Fruit fly (Drosophila melanogaster) whole organism, embryonic: Measurements from ENCODE around the gene Syx13.

Source experiments
- CG10543 ChIP-seq: fragments of 200-800 bp; sonication (Bioruptor generic); optimal IDR thresholded peaks from 3 replicates; lab custom pipeline; 2017; ENCODE audit warnings: missing biosample characterization, mild to moderate bottlenecking, missing genetic modification characterization, moderate library complexity
- CG10959 ChIP-seq: fragments of 200-800 bp; sonication (Bioruptor generic); IDR thresholded peaks from 2 replicates; pipeline ENCODE4 v1.3.6; 2022; ENCODE audit warnings: missing biosample characterization, missing genetic modification characterization
- CG11398 ChIP-seq: fragments of 200-800 bp; sonication (Bioruptor generic); optimal IDR thresholded peaks from 2 replicates; lab custom pipeline; 2016; ENCODE audit warnings: missing biosample characterization, missing genetic modification characterization
- CG11504 ChIP-seq: fragments of 200-800 bp; sonication (Bioruptor generic); optimal IDR thresholded peaks from 3 replicates; lab custom pipeline; 2019; ENCODE audit warnings: missing biosample characterization, mild to moderate bottlenecking, missing genetic modification characterization, moderate library complexity
- CG15269 ChIP-seq: fragments of 200-800 bp; sonication (Bioruptor generic); optimal IDR thresholded peaks from 2 replicates; lab custom pipeline; 2018; ENCODE audit warnings: missing biosample characterization, mild to moderate bottlenecking, missing genetic modification characterization, moderate library complexity
- CG17328 ChIP-seq: fragments of 200-800 bp; sonication (Bioruptor generic); IDR thresholded peaks from 2 replicates; pipeline ENCODE4 v1.3.6; 2022; ENCODE audit warnings: missing biosample characterization, missing genetic modification characterization
- CG17361 ChIP-seq: fragments of 200-800 bp; sonication (Bioruptor generic); IDR thresholded peaks from 3 replicates; pipeline ENCODE4 v1.3.6; 2022; ENCODE audit warnings: missing biosample characterization, missing genetic modification characterization
- CG18476 ChIP-seq: fragments of 200-800 bp; sonication (Bioruptor generic); optimal IDR thresholded peaks from 2 replicates; lab custom pipeline; 2016; ENCODE audit warnings: missing biosample characterization, mild to moderate bottlenecking, missing genetic modification characterization
- CG18619 ChIP-seq: fragments of 200-800 bp; sonication (Bioruptor generic); optimal IDR thresholded peaks from 3 replicates; lab custom pipeline; 2017; ENCODE audit warnings: missing biosample characterization, mild to moderate bottlenecking, missing genetic modification characterization
- CG2199 ChIP-seq: fragments of 200-800 bp; sonication (Bioruptor generic); IDR thresholded peaks from 3 replicates; pipeline ENCODE4 v1.3.6; 2022; ENCODE audit warnings: missing biosample characterization, missing genetic modification characterization
- CG2678 ChIP-seq: fragments of 200-800 bp; sonication (Bioruptor generic); optimal IDR thresholded peaks from 3 replicates; lab custom pipeline; 2019; ENCODE audit warnings: missing biosample characterization, mild to moderate bottlenecking, missing genetic modification characterization, moderate library complexity
- CG32532 ChIP-seq: fragments of 200-800 bp; sonication (Bioruptor generic); IDR thresholded peaks from 2 replicates; pipeline ENCODE4 v1.3.6; 2022; ENCODE audit warnings: missing biosample characterization, missing genetic modification characterization
- CG3281 ChIP-seq: fragments of 200-800 bp; sonication (Bioruptor generic); optimal IDR thresholded peaks from 3 replicates; lab custom pipeline; 2017; ENCODE audit warnings: missing biosample characterization, mild to moderate bottlenecking, missing genetic modification characterization
- CG4360 ChIP-seq: fragments of 200-800 bp; sonication (Bioruptor generic); IDR thresholded peaks from 2 replicates; pipeline ENCODE4 v1.3.6; 2022; ENCODE audit warnings: missing biosample characterization, missing genetic modification characterization
- CG4820 ChIP-seq: fragments of 200-800 bp; sonication (Bioruptor generic); optimal IDR thresholded peaks from 3 replicates; lab custom pipeline; 2016; ENCODE audit warnings: missing biosample characterization, missing genetic modification characterization
- CG8290 ChIP-seq, 3 experiments: fragments of 200-800 bp; sonication (Bioruptor generic); optimal IDR thresholded peaks; 2 replicates each; lab custom pipeline; 2016 to 2019; ENCODE audit warnings: missing biosample characterization in 3 of 3, missing genetic modification characterization in 3 of 3, mild to moderate bottlenecking in 2 of 3, moderate library complexity in 1 of 3
- CTCF ChIP-seq: fragments of 200-800 bp; sonication (Bioruptor generic); optimal IDR thresholded peaks from 2 replicates; lab custom pipeline; 2017; ENCODE audit warnings: missing biosample characterization, mild to moderate bottlenecking, missing genetic modification characterization, moderate library complexity
- Chrac-16 ChIP-seq: fragments of 200-800 bp; sonication (Bioruptor generic); optimal IDR thresholded peaks from 3 replicates; lab custom pipeline; 2016; ENCODE audit warnings: missing biosample characterization, missing genetic modification characterization
- CoRest ChIP-seq: fragments of 200-800 bp; sonication (Bioruptor generic); optimal IDR thresholded peaks from 3 replicates; lab custom pipeline; 2018; ENCODE audit warnings: missing biosample characterization, mild to moderate bottlenecking, missing genetic modification characterization, moderate library complexity
- D19A ChIP-seq: fragments of 200-800 bp; optimal IDR thresholded peaks from 3 replicates; lab custom pipeline; 2019; ENCODE audit warnings: missing biosample characterization, mild to moderate bottlenecking, missing genetic modification characterization, moderate library complexity
- Dll ChIP-seq: fragments of 200-800 bp; sonication (Bioruptor generic); IDR thresholded peaks from 4 replicates; pipeline ENCODE4 v1.3.6; 2022; ENCODE audit warnings: missing biosample characterization, missing genetic modification characterization; ENCODE audit not compliant: partially characterized antibody
- HmgZ ChIP-seq: fragments of 200-800 bp; sonication (Bioruptor generic); optimal IDR thresholded peaks from 2 replicates; lab custom pipeline; 2018; ENCODE audit warnings: missing biosample characterization, mild to moderate bottlenecking, missing genetic modification characterization
- Hr3 ChIP-seq: fragments of 200-800 bp; sonication (Bioruptor generic); optimal IDR thresholded peaks from 3 replicates; lab custom pipeline; 2016; ENCODE audit warnings: missing biosample characterization, missing genetic modification characterization
- NC2β ChIP-seq: fragments of 200-800 bp; sonication (Bioruptor generic); optimal IDR thresholded peaks from 2 replicates; lab custom pipeline; 2016; ENCODE audit warnings: missing biosample characterization, missing genetic modification characterization
- Nf-YB ChIP-seq: fragments of 200-800 bp; sonication (Bioruptor generic); optimal IDR thresholded peaks from 3 replicates; lab custom pipeline; 2019; ENCODE audit warnings: missing biosample characterization, mild to moderate bottlenecking, missing genetic modification characterization, moderate library complexity
- Pdp1 ChIP-seq, 2 experiments: fragments of 200-800 bp; sonication (Bioruptor generic); optimal IDR thresholded peaks; 3 replicates each; lab custom pipeline; 2016; ENCODE audit warnings: missing biosample characterization in 2 of 2, missing genetic modification characterization in 2 of 2, mild to moderate bottlenecking in 1 of 2, moderate library complexity in 1 of 2
- Sox100B ChIP-seq: fragments of 200-800 bp; sonication (Bioruptor generic); optimal IDR thresholded peaks from 3 replicates; lab custom pipeline; 2018; ENCODE audit warnings: missing biosample characterization, mild to moderate bottlenecking, missing genetic modification characterization
- Xbp1 ChIP-seq: fragments of 200-800 bp; sonication (Bioruptor generic); optimal IDR thresholded peaks from 3 replicates; lab custom pipeline; 2016; ENCODE audit warnings: missing biosample characterization, mild to moderate bottlenecking, missing genetic modification characterization
- abd-A ChIP-seq: fragments of 200-800 bp; sonication (Bioruptor generic); optimal IDR thresholded peaks from 3 replicates; lab custom pipeline; 2019; ENCODE audit warnings: missing biosample characterization, mild to moderate bottlenecking, missing genetic modification characterization, moderate library complexity
- amos ChIP-seq: fragments of 200-800 bp; sonication (Bioruptor generic); IDR thresholded peaks from 2 replicates; pipeline ENCODE4 v1.3.6; 2022; ENCODE audit warnings: missing biosample characterization, missing genetic modification characterization; ENCODE audit not compliant: partially characterized antibody
- az2 ChIP-seq: fragments of 200-800 bp; sonication (Bioruptor generic); optimal IDR thresholded peaks from 3 replicates; lab custom pipeline; 2016; ENCODE audit warnings: missing biosample characterization, missing genetic modification characterization
- bbx ChIP-seq: fragments of 200-800 bp; sonication (Bioruptor generic); IDR thresholded peaks from 2 replicates; pipeline ENCODE4 v1.3.6; 2022; ENCODE audit warnings: missing biosample characterization, missing genetic modification characterization; ENCODE audit not compliant: partially characterized antibody
- bcd ChIP-seq: fragments of 200-800 bp; sonication (Bioruptor generic); optimal IDR thresholded peaks from 2 replicates; lab custom pipeline; 2017; ENCODE audit warnings: missing biosample characterization, mild to moderate bottlenecking, missing genetic modification characterization
- bsh ChIP-seq, 2 experiments: fragments of 200-800 bp; sonication (Bioruptor generic); optimal IDR thresholded peaks; 2 replicates each; lab custom pipeline; 2017 to 2018; ENCODE audit warnings: mild to moderate bottlenecking in 2 of 2, missing biosample characterization in 2 of 2, missing genetic modification characterization in 2 of 2, moderate library complexity in 1 of 2
- chinmo ChIP-seq: fragments of 200-800 bp; sonication (Bioruptor generic); IDR thresholded peaks from 4 replicates; pipeline ENCODE4 v1.3.6; 2022; ENCODE audit warnings: missing biosample characterization, missing genetic modification characterization; ENCODE audit not compliant: partially characterized antibody
- chn ChIP-seq: fragments of 200-800 bp; sonication (Bioruptor generic); optimal IDR thresholded peaks from 2 replicates; lab custom pipeline; 2016; ENCODE audit warnings: missing biosample characterization, missing genetic modification characterization
- dimm ChIP-seq: fragments of 200-800 bp; sonication (Bioruptor generic); IDR thresholded peaks from 2 replicates; pipeline ENCODE4 v1.3.6; 2022; ENCODE audit warnings: missing biosample characterization, missing genetic modification characterization
- dmrt11E ChIP-seq: fragments of 200-800 bp; sonication (Bioruptor generic); optimal IDR thresholded peaks from 3 replicates; lab custom pipeline; 2018; ENCODE audit warnings: missing biosample characterization, mild to moderate bottlenecking, missing genetic modification characterization, moderate library complexity
- dysf ChIP-seq: fragments of 200-800 bp; sonication (Bioruptor generic); IDR thresholded peaks from 3 replicates; pipeline ENCODE4 v1.3.6; 2022; ENCODE audit warnings: missing biosample characterization, missing genetic modification characterization
- esg ChIP-seq: fragments of 200-800 bp; sonication (Bioruptor generic); conservative IDR thresholded peaks from 2 replicates; pipeline ENCODE4 v1.3.6; 2022; ENCODE audit warnings: missing biosample characterization, missing genetic modification characterization
- fd96Cb ChIP-seq: fragments of 200-800 bp; sonication (Bioruptor generic); optimal IDR thresholded peaks from 2 replicates; lab custom pipeline; 2018; ENCODE audit warnings: missing biosample characterization, mild to moderate bottlenecking, missing genetic modification characterization, moderate library complexity
- gro ChIP-seq: fragments of 200-800 bp; sonication (Bioruptor generic); optimal IDR thresholded peaks from 2 replicates; lab custom pipeline; 2016; ENCODE audit warnings: missing biosample characterization, missing genetic modification characterization
- lola ChIP-seq, 3 experiments: fragments of >200 bp in 2 of 3; fragments of 200-800 bp in 1 of 3; sonication (Bioruptor generic) in 1 of 3; optimal IDR thresholded peaks; 2 replicates each; lab custom pipeline; 2017 to 2019; ENCODE audit warnings: missing biosample characterization in 3 of 3, missing genetic modification characterization in 3 of 3, mild to moderate bottlenecking in 1 of 3, moderate library complexity in 1 of 3
- pros ChIP-seq: fragments of 200-800 bp; sonication (Bioruptor generic); optimal IDR thresholded peaks from 3 replicates; lab custom pipeline; 2019; ENCODE audit warnings: missing biosample characterization, mild to moderate bottlenecking, missing genetic modification characterization, moderate library complexity
- sd ChIP-seq: fragments of 200-800 bp; sonication (Bioruptor generic); optimal IDR thresholded peaks from 3 replicates; lab custom pipeline; 2018; ENCODE audit warnings: missing biosample characterization, mild to moderate bottlenecking, missing genetic modification characterization, moderate library complexity
- sens ChIP-seq: fragments of 200-800 bp; sonication (Bioruptor generic); peaks from one replicate; lab custom pipeline; 2016; ENCODE audit warnings: missing biosample characterization, missing genetic modification characterization
- tap ChIP-seq: fragments of 200-800 bp; optimal IDR thresholded peaks from 3 replicates; lab custom pipeline; 2019; ENCODE audit warnings: missing biosample characterization, mild to moderate bottlenecking, missing genetic modification characterization, moderate library complexity
- tll ChIP-seq, 2 experiments: fragments of 200-800 bp in 1 of 2; fragments of >200 bp in 1 of 2; sonication (Bioruptor generic) in 1 of 2; optimal IDR thresholded peaks; 2 replicates each; lab custom pipeline; 2017 to 2019; ENCODE audit warnings: missing biosample characterization in 2 of 2, missing genetic modification characterization in 2 of 2, mild to moderate bottlenecking in 1 of 2, moderate library complexity in 1 of 2
- tup ChIP-seq: fragments of 200-800 bp; sonication (Bioruptor generic); optimal IDR thresholded peaks from 2 replicates; lab custom pipeline; 2016; ENCODE audit warnings: missing biosample characterization, mild to moderate bottlenecking, missing genetic modification characterization, moderate library complexity
- unc-4 ChIP-seq: fragments of 200-800 bp; sonication (Bioruptor generic); IDR thresholded peaks from 2 replicates; pipeline ENCODE4 v1.3.6; 2022; ENCODE audit warnings: missing biosample characterization, missing genetic modification characterization; ENCODE audit not compliant: partially characterized antibody

Syx13 gene

DNA sequence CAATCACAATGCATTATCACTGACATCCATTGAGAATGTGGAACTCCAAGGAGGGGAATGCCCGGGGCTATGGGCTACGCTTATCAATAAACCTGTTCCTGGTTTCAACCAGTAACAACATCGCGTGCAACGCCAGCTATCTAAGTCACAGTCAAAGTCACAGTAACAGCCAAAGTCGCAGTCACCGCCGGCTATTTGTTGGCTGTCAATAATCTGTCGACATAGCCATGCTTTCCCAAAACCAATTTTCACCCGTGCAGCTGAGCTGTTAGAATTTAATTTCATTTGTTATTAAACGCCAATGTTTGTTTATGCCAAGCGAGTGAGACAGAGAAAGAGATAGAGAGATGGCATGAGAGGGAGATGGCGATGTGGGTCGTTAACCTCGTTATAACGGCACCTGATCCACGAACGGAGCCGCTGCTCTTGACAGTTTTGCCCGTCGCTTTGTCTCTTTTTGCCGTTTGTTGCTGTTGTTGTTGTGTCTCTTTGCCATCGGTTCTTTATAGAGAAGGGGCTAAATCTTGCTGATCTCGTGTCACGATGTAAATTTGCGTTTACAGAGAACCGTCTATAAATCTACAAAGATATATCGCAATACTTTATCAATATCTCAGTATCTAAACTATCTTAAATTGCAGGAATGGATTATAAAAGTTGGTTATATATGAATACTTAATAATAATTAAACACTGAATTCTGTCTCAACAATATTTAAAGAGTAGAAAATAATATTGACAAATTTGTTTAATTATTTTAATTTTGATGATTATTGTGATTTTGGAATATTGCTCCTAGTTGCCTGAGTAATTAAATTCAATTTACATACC is 11.9 kb upstream of the Syx13 start (continued):
- 0 out of 3 replicates have a peak, but pooled peaks have one; percentile 28 for TF ChIP-seq dysf
- peak; percentile 18 for TF ChIP-seq Sox100B (GFP tag; lab: Kevin White, UChicago)
- peak; percentile 84 for TF ChIP-seq CG4360 (GFP tag; lab: Robert Waterston, UW)
- peak; percentile 56 for TF ChIP-seq CG15269 (tag; lab: Kevin White, UChicago)
- TF ChIP-seq HmgZ (tag; lab: Kevin White, UChicago) = no peak
- TF ChIP-seq CG4820 = peak; percentile 13
- peak; percentile 15 for TF ChIP-seq pros (GFP tag; lab: Kevin White, UChicago)
- peak; percentile 30 for TF ChIP-seq CoRest (tag; lab: Kevin White, UChicago)
- TF ChIP-seq amos = peak; percentile 7; the same call in 1 of the 2 replicates
- no peak for TF ChIP-seq tap (tag; lab: Kevin White, UChicago)
- TF ChIP-seq abd-A (tag; lab: Kevin White, UChicago) = peak; percentile 80
- TF ChIP-seq unc-4 = peak; percentile 35; the same call in 1 of the 2 replicates
- TF ChIP-seq az2 (GFP tag; lab: Kevin White, UChicago) = peak; percentile 4
- TF ChIP-seq CG17328 (GFP tag; lab: Robert Waterston, UW) = 0 out of 2 replicates have a peak, but pooled peaks have one; percentile 44
- peak; percentile 26 for TF ChIP-seq NC2β
- TF ChIP-seq sens (GFP tag; lab: Kevin White, UChicago) = peak; percentile 85
- peak; percentile 23 for TF ChIP-seq D19A (tag; lab: Kevin White, UChicago)
- TF ChIP-seq CG11398 (GFP tag; lab: Kevin White, UChicago) = peak; percentile 2
- peak; percentile 11 for TF ChIP-seq CTCF (GFP tag; lab: Kevin White, UChicago)
- no peak for TF ChIP-seq chn
- TF ChIP-seq tup (GFP tag; lab: Kevin White, UChicago) = no peak
- TF ChIP-seq CG8290 (GFP tag; optimal IDR thresholded peaks at IDR 0.05; lab: Kevin White, UChicago) = no peak
- peak in 1 of 2 experiments; percentile 61 for TF ChIP-seq CG8290 (tag; optimal IDR thresholded peaks at IDR 0.05; lab: Kevin White, UChicago)
- TF ChIP-seq Xbp1 = no peak
- TF ChIP-seq bsh (GFP tag; optimal IDR thresholded peaks at IDR 0.05; lab: Kevin White, UChicago) = peak in 1 of 2 experiments; percentile 16
- no peak for TF ChIP-seq CG10543 (GFP tag; lab: Kevin White, UChicago)
- TF ChIP-seq CG18619 (GFP tag; lab: Kevin White, UChicago) = no peak
- peak; percentile 73; the same call in 1 of the 3 replicates for TF ChIP-seq CG2199
- no peak for TF ChIP-seq CG10959
- peak; percentile 39 for TF ChIP-seq CG11504 (tag; lab: Kevin White, UChicago)
- peak; percentile 3 for TF ChIP-seq bcd
- TF ChIP-seq CG3281 = peak; percentile 1
- peak; percentile 28 for TF ChIP-seq fd96Cb (tag; lab: Kevin White, UChicago)
- TF ChIP-seq Hr3 (GFP tag; lab: Kevin White, UChicago) = peak; percentile 16
- peak; percentile 75 for TF ChIP-seq CG17361 (GFP tag; lab: Robert Waterston, UW)
- TF ChIP-seq Chrac-16 = peak; percentile 6
- no peak for TF ChIP-seq CG18476 (GFP tag; lab: Kevin White, UChicago)
- TF ChIP-seq Nf-YB (GFP tag; lab: Kevin White, UChicago) = peak; percentile 13
- 0 out of 4 replicates have a peak, but pooled peaks have one; percentile 66 for TF ChIP-seq chinmo
- peak; percentile 22 for TF ChIP-seq sd (tag; lab: Kevin White, UChicago)

- TF ChIP-seq gro (no peak), lola (GFP tag; optimal IDR thresholded peaks at IDR 0.05; lab: Kevin White, UChicago) (peak in 1 of 3 experiments; percentile 49), CG32532 (GFP tag; lab: Robert Waterston, UW) (no peak), Dll (no peak), dmrt11E (tag; lab: Kevin White, UChicago) (no peak), esg (GFP tag; lab: Robert Waterston, UW) (no peak), tll (GFP tag; optimal IDR thresholded peaks at IDR 0.05; lab: Kevin White, UChicago) (no peak), dimm (no peak), CG2678 (no peak), Pdp1 (GFP tag; optimal IDR thresholded peaks at IDR 0.05; lab: Kevin White, UChicago) (peak in 1 of 2 experiments; percentile 62), bbx (GFP tag; lab: Robert Waterston, UW) (no peak), CG4360 (GFP tag; lab: Robert Waterston, UW) (peak; percentile 58)
Measured at dm6 chr3L:13032915-13033282, 11.3 kb upstream of the Syx13 start.
